Worm (Caenorhabditis elegans) whole organism, L1 larva: ENCODE results near the gene rom-1.

ENCODE experiments used
- blmp-1 ChIP-seq: fragments of 150-350 bp; optimal IDR thresholded peaks from 2 replicates; lab custom pipeline; 2014; ENCODE audit warnings: missing biosample characterization, missing genetic modification characterization
- ceh-82 ChIP-seq, 3 experiments: fragments of 150-350 bp in 1 of 3; sonication (generic microtip) in 2 of 3; optimal IDR thresholded peaks; 2 replicates each; lab custom pipeline; 2014 to 2017; ENCODE audit warnings: missing biosample characterization in 3 of 3, missing genetic modification characterization in 3 of 3
- fkh-10 ChIP-seq: sonication (generic microtip); optimal IDR thresholded peaks from 2 replicates; lab custom pipeline; 2017; ENCODE audit warnings: missing biosample characterization, missing genetic modification reagents, missing genetic modification characterization
- lin-13 ChIP-seq: fragments of 150-350 bp; optimal IDR thresholded peaks from 2 replicates; lab custom pipeline; 2014; ENCODE audit warnings: missing biosample characterization, missing genetic modification reagents, missing genetic modification characterization
- nhr-12 ChIP-seq: sonication (generic microtip); optimal IDR thresholded peaks from 2 replicates; lab custom pipeline; 2017; ENCODE audit warnings: missing biosample characterization, missing genetic modification characterization
- nhr-237 ChIP-seq: fragments of 150-350 bp; optimal IDR thresholded peaks from 2 replicates; lab custom pipeline; 2014; ENCODE audit warnings: missing biosample characterization, missing genetic modification characterization
- rnt-1 ChIP-seq: sonication (generic microtip); optimal IDR thresholded peaks from 2 replicates; lab custom pipeline; 2016; ENCODE audit warnings: mild to moderate bottlenecking, missing genetic modification characterization, moderate library complexity, missing compliant biosample characterization
- swsn-7 ChIP-seq: sonication (generic microtip); optimal IDR thresholded peaks from 2 replicates; lab custom pipeline; 2016; ENCODE audit warnings: missing genetic modification characterization, missing compliant biosample characterization

- no peak for TF ChIP-seq rnt-1 (tag; lab: Kevin White, UChicago)
- no peak for TF ChIP-seq nhr-237 (tag; lab: Kevin White, UChicago)
- TF ChIP-seq blmp-1 (tag; lab: Kevin White, UChicago): no peak
- TF ChIP-seq swsn-7 (tag; lab: Kevin White, UChicago): no peak
- TF ChIP-seq lin-13: no peak
- no peak for TF ChIP-seq ceh-82 (tag; optimal IDR thresholded peaks at IDR 0.05; lab: Kevin White, UChicago)
- no peak for TF ChIP-seq nhr-12
- no peak for TF ChIP-seq fkh-10 (GFP tag; lab: Kevin White, UChicago)
Measured at ce11 chrIII:4909938-4910337, 2.9 kb downstream of the rom-1 start, which contains the start of gene F26F4.12.
